Fruit fly (Drosophila melanogaster) whole organism, embryonic: ENCODE data around the gene zf30C.

Source experiments
- ATbp ChIP-seq: fragments of 200-800 bp; sonication (Bioruptor generic); optimal IDR thresholded peaks from 2 replicates; lab custom pipeline; 2017; ENCODE audit warnings: missing biosample characterization, mild to moderate bottlenecking, missing genetic modification characterization, missing genetic modification reagents
- BEAF-32 ChIP-seq: fragments of 200-800 bp; sonication (Bioruptor generic); optimal IDR thresholded peaks from 3 replicates; lab custom pipeline; 2017; ENCODE audit warnings: missing biosample characterization, missing genetic modification characterization, mild to moderate bottlenecking, moderate library complexity, missing genetic modification reagents
- CG10431 ChIP-seq: fragments of 200-800 bp; sonication (Bioruptor generic); optimal IDR thresholded peaks from 3 replicates; lab custom pipeline; 2018; ENCODE audit warnings: missing biosample characterization, mild to moderate bottlenecking, missing genetic modification characterization
- CG12236 ChIP-seq: fragments of 200-800 bp; sonication (Bioruptor generic); optimal IDR thresholded peaks from 2 replicates; lab custom pipeline; 2016; ENCODE audit warnings: missing biosample characterization, missing genetic modification characterization
- CG13123 ChIP-seq: fragments of 200-800 bp; sonication (Bioruptor generic); optimal IDR thresholded peaks from 2 replicates; lab custom pipeline; 2016; ENCODE audit warnings: missing biosample characterization, missing genetic modification characterization
- CG13287 ChIP-seq: fragments of 200-800 bp; sonication (Bioruptor generic); IDR thresholded peaks from 2 replicates; pipeline ENCODE4 v1.3.6; 2022; ENCODE audit warnings: missing biosample characterization, missing genetic modification characterization; ENCODE audit not compliant: partially characterized antibody
- CG13424 ChIP-seq: fragments of 200-800 bp; sonication (Bioruptor generic); optimal IDR thresholded peaks from 2 replicates; lab custom pipeline; 2019; ENCODE audit warnings: missing biosample characterization, mild to moderate bottlenecking, missing genetic modification characterization, moderate library complexity
- CG1529 ChIP-seq: fragments of 200-800 bp; sonication (Bioruptor generic); optimal IDR thresholded peaks from 3 replicates; lab custom pipeline; 2018; ENCODE audit warnings: missing biosample characterization, missing genetic modification characterization
- CG15514 ChIP-seq: fragments of 200-800 bp; sonication (Bioruptor generic); optimal IDR thresholded peaks from 3 replicates; lab custom pipeline; 2017; ENCODE audit warnings: missing biosample characterization, missing genetic modification characterization, mild to moderate bottlenecking, moderate library complexity, missing genetic modification reagents
- CG2116 ChIP-seq: fragments of 200-800 bp; sonication (Bioruptor generic); optimal IDR thresholded peaks from 3 replicates; lab custom pipeline; 2018; ENCODE audit warnings: missing biosample characterization, mild to moderate bottlenecking, missing genetic modification characterization
- CG2120 ChIP-seq: fragments of 200-800 bp; sonication (Bioruptor generic); optimal IDR thresholded peaks from 3 replicates; lab custom pipeline; 2016; ENCODE audit warnings: missing biosample characterization, missing genetic modification characterization
- CG3281 ChIP-seq: fragments of 200-800 bp; sonication (Bioruptor generic); optimal IDR thresholded peaks from 3 replicates; lab custom pipeline; 2017; ENCODE audit warnings: missing biosample characterization, mild to moderate bottlenecking, missing genetic modification characterization
- CG34376 ChIP-seq: fragments of 200-800 bp; sonication (Bioruptor generic); optimal IDR thresholded peaks from 2 replicates; lab custom pipeline; 2018; ENCODE audit warnings: missing biosample characterization, mild to moderate bottlenecking, missing genetic modification characterization
- CG43689 ChIP-seq: fragments of 200-800 bp; sonication (Bioruptor generic); IDR thresholded peaks from 2 replicates; pipeline ENCODE4 v1.3.6; 2022; ENCODE audit warnings: missing biosample characterization, missing genetic modification characterization
- CG4730 ChIP-seq: fragments of 200-800 bp; sonication (Bioruptor generic); IDR thresholded peaks from 2 replicates; pipeline ENCODE4 v1.3.6; 2022; ENCODE audit warnings: missing biosample characterization, missing genetic modification characterization
- CG8290 ChIP-seq, 3 experiments: fragments of 200-800 bp; sonication (Bioruptor generic); optimal IDR thresholded peaks; 2 replicates each; lab custom pipeline; 2016 to 2019; ENCODE audit warnings: missing biosample characterization in 3 of 3, missing genetic modification characterization in 3 of 3, mild to moderate bottlenecking in 2 of 3, moderate library complexity in 1 of 3
- CG9727 ChIP-seq: fragments of 200-800 bp; sonication (Bioruptor generic); optimal IDR thresholded peaks from 3 replicates; lab custom pipeline; 2017; ENCODE audit warnings: missing biosample characterization, mild to moderate bottlenecking, missing genetic modification characterization
- CG9797 ChIP-seq: fragments of 200-800 bp; sonication (Bioruptor generic); optimal IDR thresholded peaks from 3 replicates; lab custom pipeline; 2018; ENCODE audit warnings: missing biosample characterization, mild to moderate bottlenecking, missing genetic modification characterization
- CG9932 ChIP-seq: fragments of 200-800 bp; sonication (Bioruptor generic); IDR thresholded peaks from 2 replicates; pipeline ENCODE4 v1.3.6; 2022; ENCODE audit warnings: missing biosample characterization, missing genetic modification characterization
- CHES-1-like ChIP-seq: fragments of 200-800 bp; sonication (Bioruptor generic); optimal IDR thresholded peaks from 2 replicates; lab custom pipeline; 2016; ENCODE audit warnings: missing biosample characterization, missing genetic modification characterization
- D ChIP-seq, 2 experiments: fragments of 200-800 bp in 1 of 2; fragments of >200 bp in 1 of 2; sonication (Bioruptor generic) in 1 of 2; optimal IDR thresholded peaks; 2 replicates in 1 of 2; 3 replicates in 1 of 2; lab custom pipeline; 2017; ENCODE audit warnings: mild to moderate bottlenecking in 1 of 2, missing biosample characterization in 1 of 2, missing genetic modification characterization in 1 of 2, missing genetic modification reagents in 1 of 2
- Dek ChIP-seq: fragments of 200-800 bp; sonication (Bioruptor generic); optimal IDR thresholded peaks from 3 replicates; lab custom pipeline; 2019; ENCODE audit warnings: missing biosample characterization, mild to moderate bottlenecking, missing genetic modification characterization, moderate library complexity
- Dref ChIP-seq: fragments of 200-800 bp; sonication (Bioruptor generic); IDR thresholded peaks from 2 replicates; pipeline ENCODE4 v1.3.6; 2022; ENCODE audit warnings: missing biosample characterization, missing genetic modification characterization
- E2f2 ChIP-seq: fragments of 200-800 bp; sonication (Bioruptor generic); IDR thresholded peaks from 2 replicates; pipeline ENCODE4 v1.3.6; 2022; ENCODE audit warnings: missing biosample characterization, missing genetic modification characterization
- Ets97D ChIP-seq: fragments of 200-800 bp; sonication (Bioruptor generic); optimal IDR thresholded peaks from 3 replicates; lab custom pipeline; 2016; ENCODE audit warnings: missing biosample characterization, missing genetic modification characterization
- Hr3 ChIP-seq: fragments of 200-800 bp; sonication (Bioruptor generic); optimal IDR thresholded peaks from 3 replicates; lab custom pipeline; 2016; ENCODE audit warnings: missing biosample characterization, missing genetic modification characterization
- NC2α ChIP-seq: fragments of 200-800 bp; sonication (Bioruptor generic); optimal IDR thresholded peaks from 2 replicates; lab custom pipeline; 2016; ENCODE audit warnings: missing biosample characterization, missing genetic modification characterization
- Pdp1 ChIP-seq, 2 experiments: fragments of 200-800 bp; sonication (Bioruptor generic); optimal IDR thresholded peaks; 3 replicates each; lab custom pipeline; 2016; ENCODE audit warnings: missing biosample characterization in 2 of 2, missing genetic modification characterization in 2 of 2, mild to moderate bottlenecking in 1 of 2, moderate library complexity in 1 of 2
- Sox102F ChIP-seq: fragments of 200-800 bp; sonication (Bioruptor generic); optimal IDR thresholded peaks from 2 replicates; lab custom pipeline; 2018; ENCODE audit warnings: missing biosample characterization, mild to moderate bottlenecking, missing genetic modification characterization, moderate library complexity
- YL-1 ChIP-seq: fragments of 200-800 bp; sonication (Bioruptor generic); optimal IDR thresholded peaks from 3 replicates; lab custom pipeline; 2017; ENCODE audit warnings: missing biosample characterization, mild to moderate bottlenecking, missing genetic modification characterization
- bbx ChIP-seq: fragments of 200-800 bp; sonication (Bioruptor generic); IDR thresholded peaks from 2 replicates; pipeline ENCODE4 v1.3.6; 2022; ENCODE audit warnings: missing biosample characterization, missing genetic modification characterization; ENCODE audit not compliant: partially characterized antibody
- btn ChIP-seq: fragments of 200-800 bp; sonication (Bioruptor generic); optimal IDR thresholded peaks from 2 replicates; lab custom pipeline; 2016; ENCODE audit warnings: missing biosample characterization, missing genetic modification characterization
- cas ChIP-seq: fragments of 200-800 bp; sonication (Bioruptor generic); IDR thresholded peaks from 2 replicates; pipeline ENCODE4 v1.3.6; 2022; ENCODE audit warnings: missing biosample characterization, missing genetic modification characterization
- cato ChIP-seq: fragments of 200-800 bp; sonication (Bioruptor generic); optimal IDR thresholded peaks from 2 replicates; lab custom pipeline; 2016; ENCODE audit warnings: missing biosample characterization, missing genetic modification characterization, borderline replicate concordance
- eve ChIP-seq, 2 experiments: fragments of >200 bp; optimal IDR thresholded peaks; 2 replicates each; lab custom pipeline; 2017; ENCODE audit warnings: missing biosample characterization in 2 of 2, missing genetic modification characterization in 2 of 2
- ftz-f1 ChIP-seq: fragments of 200-800 bp; sonication (Bioruptor generic); optimal IDR thresholded peaks from 2 replicates; lab custom pipeline; 2016; ENCODE audit warnings: missing biosample characterization, missing genetic modification characterization
- gcm2 ChIP-seq: fragments of 200-800 bp; sonication (Bioruptor generic); optimal IDR thresholded peaks from 2 replicates; lab custom pipeline; 2016; ENCODE audit warnings: missing biosample characterization, missing genetic modification characterization
- gfzf ChIP-seq: fragments of 200-800 bp; sonication (Bioruptor generic); optimal IDR thresholded peaks from 2 replicates; lab custom pipeline; 2016; ENCODE audit warnings: missing biosample characterization, mild to moderate bottlenecking, missing genetic modification characterization, moderate library complexity
- gsb ChIP-seq: fragments of 200-800 bp; sonication (Bioruptor generic); IDR thresholded peaks from 2 replicates; pipeline ENCODE4 v1.3.6; 2022; ENCODE audit warnings: missing biosample characterization, missing genetic modification characterization
- gsb-n ChIP-seq: fragments of 200-800 bp; sonication (Bioruptor generic); optimal IDR thresholded peaks from 3 replicates; lab custom pipeline; 2018; ENCODE audit warnings: missing biosample characterization, mild to moderate bottlenecking, missing genetic modification characterization
- ind ChIP-seq: fragments of 200-800 bp; sonication (Bioruptor generic); optimal IDR thresholded peaks from 3 replicates; lab custom pipeline; 2016; ENCODE audit warnings: missing biosample characterization, missing genetic modification characterization
- inv ChIP-seq: fragments of 200-800 bp; sonication (Bioruptor generic); IDR thresholded peaks from 2 replicates; pipeline ENCODE4 v1.3.6; 2022; ENCODE audit warnings: missing biosample characterization, missing genetic modification characterization; ENCODE audit not compliant: partially characterized antibody
- lmd ChIP-seq: fragments of 200-800 bp; sonication (Bioruptor generic); IDR thresholded peaks from 2 replicates; pipeline ENCODE4 v1.3.6; 2022; ENCODE audit warnings: missing biosample characterization, missing genetic modification characterization
- pzg ChIP-seq: fragments of 200-800 bp; sonication (Bioruptor generic); optimal IDR thresholded peaks from 3 replicates; lab custom pipeline; 2018; ENCODE audit warnings: missing biosample characterization, mild to moderate bottlenecking, missing genetic modification characterization, moderate library complexity
- ranshi ChIP-seq: fragments of 200-800 bp; sonication (Bioruptor generic); IDR thresholded peaks from 2 replicates; pipeline ENCODE4 v1.3.6; 2022; ENCODE audit warnings: missing biosample characterization, missing genetic modification characterization
- stwl ChIP-seq: fragments of 200-800 bp; sonication (Bioruptor generic); optimal IDR thresholded peaks from 3 replicates; lab custom pipeline; 2018; ENCODE audit warnings: missing biosample characterization, mild to moderate bottlenecking, missing genetic modification characterization, moderate library complexity
- tx ChIP-seq: fragments of 200-800 bp; sonication (Bioruptor generic); optimal IDR thresholded peaks from 2 replicates; lab custom pipeline; 2016; ENCODE audit warnings: missing biosample characterization, missing genetic modification characterization
- wdn ChIP-seq: fragments of 200-800 bp; sonication (Bioruptor generic); IDR thresholded peaks from 2 replicates; pipeline ENCODE4 v1.3.6; 2022; ENCODE audit warnings: missing biosample characterization, missing genetic modification characterization
- zen ChIP-seq: fragments of 200-800 bp; sonication (Bioruptor generic); optimal IDR thresholded peaks from 3 replicates; lab custom pipeline; 2018; ENCODE audit warnings: missing biosample characterization, mild to moderate bottlenecking, missing genetic modification characterization, moderate library complexity
- zfh2 ChIP-seq: fragments of 200-800 bp; sonication (Bioruptor generic); optimal IDR thresholded peaks from 2 replicates; lab custom pipeline; 2016; ENCODE audit warnings: missing biosample characterization, missing genetic modification characterization

Gene zf30C

DNA sequence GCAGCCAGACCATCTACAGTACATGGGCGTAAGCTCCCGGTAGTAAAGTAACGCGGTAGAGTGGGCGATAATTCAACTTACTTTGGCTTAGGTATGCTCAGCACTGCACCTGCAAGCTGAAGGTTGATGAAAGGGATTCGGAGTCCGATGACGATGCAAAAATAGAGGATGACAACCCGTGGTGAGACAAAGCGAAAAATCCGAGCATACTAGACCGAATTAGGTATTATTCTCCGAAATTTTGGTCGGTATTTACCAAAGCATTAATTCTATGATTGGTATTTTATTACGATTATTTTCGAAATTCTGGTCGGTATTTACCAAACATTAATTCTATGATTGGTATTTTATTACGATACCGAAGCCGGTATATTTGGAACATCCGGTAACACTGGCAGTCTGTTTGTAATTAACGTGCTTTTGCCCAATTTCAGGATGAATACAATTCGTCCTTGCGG, 32.4 kb downstream of the zf30C start, which contains the start of gene CG4036 (continued):
- no peak for TF ChIP-seq Pdp1 (GFP tag; optimal IDR thresholded peaks at IDR 0.05; lab: Kevin White, UChicago)
- TF ChIP-seq CG9797, result peak; percentile 92
- TF ChIP-seq D (optimal IDR thresholded peaks at IDR 0.05; lab: Kevin White, UChicago), result peak; percentile 49
- no peak for TF ChIP-seq D (GFP tag; optimal IDR thresholded peaks at IDR 0.05; lab: Kevin White, UChicago)
- no peak for TF ChIP-seq btn (GFP tag; lab: Kevin White, UChicago)
- no peak for TF ChIP-seq tx (GFP tag; lab: Kevin White, UChicago)
- no peak for TF ChIP-seq gcm2 (GFP tag; lab: Kevin White, UChicago)
- TF ChIP-seq ATbp (GFP tag; lab: Kevin White, UChicago), result no peak
- TF ChIP-seq CHES-1-like (GFP tag; lab: Kevin White, UChicago), result peak; percentile 30
- TF ChIP-seq CG34376, result no peak
- TF ChIP-seq gsb (GFP tag; lab: Robert Waterston, UW), result no peak
- no peak for TF ChIP-seq Sox102F
- no peak for TF ChIP-seq Dek (tag; lab: Kevin White, UChicago)
- TF ChIP-seq CG8290 (GFP tag; optimal IDR thresholded peaks at IDR 0.05; lab: Kevin White, UChicago), result no peak
- peak in 1 of 2 experiments; percentile 54 for TF ChIP-seq CG8290 (tag; optimal IDR thresholded peaks at IDR 0.05; lab: Kevin White, UChicago)
- TF ChIP-seq ind (GFP tag; lab: Kevin White, UChicago), result no peak
- no peak for TF ChIP-seq wdn (GFP tag; lab: Robert Waterston, UW)
- TF ChIP-seq CG13424 (tag; lab: Kevin White, UChicago), result no peak
- no peak for TF ChIP-seq CG12236
- TF ChIP-seq CG2120 (GFP tag; lab: Kevin White, UChicago), result no peak
- peak; percentile 59 for TF ChIP-seq CG13287 (GFP tag; lab: Robert Waterston, UW)
- peak; percentile 46 for TF ChIP-seq ftz-f1
- no peak for TF ChIP-seq inv
- TF ChIP-seq eve (GFP tag; optimal IDR thresholded peaks at IDR 0.05; lab: Kevin White, UChicago), result no peak
- TF ChIP-seq NC2α (GFP tag; lab: Kevin White, UChicago), result no peak
- no peak for TF ChIP-seq CG9727 (GFP tag; lab: Kevin White, UChicago)

DNA sequence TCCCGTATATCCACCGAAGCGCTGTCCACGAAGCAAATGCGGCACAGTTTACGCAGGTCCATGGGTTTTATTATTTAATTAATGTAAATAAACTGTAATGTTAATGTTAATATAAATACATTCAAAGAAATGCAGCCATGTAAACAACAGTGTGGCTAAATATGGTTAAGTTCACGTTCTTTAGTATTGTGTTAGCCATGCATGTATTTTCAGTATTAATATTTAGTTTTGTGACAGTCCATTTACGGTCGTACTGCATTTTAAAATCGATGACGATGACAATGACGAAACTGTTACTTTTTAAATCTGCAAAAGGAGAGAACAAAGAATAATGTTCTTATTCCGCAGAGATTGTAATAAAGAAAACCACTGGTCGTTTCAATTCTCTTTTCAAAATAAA, 34.8 kb downstream of the zf30C start, which contains the start of gene CG13123:
Gene CG13123, minus strand, starts transcription at position 163 of the 400 bp plus-strand sequence.
- no peak for TF ChIP-seq CG1529 (GFP tag; lab: Kevin White, UChicago)
- TF ChIP-seq CG9797, result peak; percentile 72
- TF ChIP-seq CG43689 (GFP tag; lab: Robert Waterston, UW), result no peak
- TF ChIP-seq gfzf (GFP tag; lab: Kevin White, UChicago), result peak; percentile 83
- TF ChIP-seq cas (GFP tag; lab: Robert Waterston, UW), result no peak
- no peak for TF ChIP-seq lmd (GFP tag; lab: Robert Waterston, UW)
- TF ChIP-seq cato (GFP tag; lab: Kevin White, UChicago), result no peak
- peak; percentile 46 for TF ChIP-seq Ets97D (GFP tag; lab: Kevin White, UChicago)
- TF ChIP-seq CG10431 (GFP tag; lab: Kevin White, UChicago), result peak; percentile 36
- TF ChIP-seq YL-1 (GFP tag; lab: Kevin White, UChicago), result peak; percentile 40
- peak; percentile 83 for TF ChIP-seq pzg
- no peak for TF ChIP-seq Hr3 (GFP tag; lab: Kevin White, UChicago)
- TF ChIP-seq ranshi (GFP tag; lab: Robert Waterston, UW), result no peak
- no peak for TF ChIP-seq CG9932 (GFP tag; lab: Robert Waterston, UW)
- no peak for TF ChIP-seq CG13123
- peak; percentile 39 for TF ChIP-seq CG15514 (GFP tag; lab: Kevin White, UChicago)
- peak; percentile 63 for TF ChIP-seq E2f2
- peak; percentile 18 for TF ChIP-seq gsb-n (tag; lab: Kevin White, UChicago)
- peak; percentile 19 for TF ChIP-seq zen (tag; lab: Kevin White, UChicago)
- no peak for TF ChIP-seq CG4730
- no peak for TF ChIP-seq CG3281 (GFP tag; lab: Kevin White, UChicago)
- TF ChIP-seq Dref (GFP tag; lab: Robert Waterston, UW), result peak; percentile 71
- peak; percentile 97 for TF ChIP-seq stwl (tag; lab: Kevin White, UChicago)
- peak; percentile 81 for TF ChIP-seq CG2116 (GFP tag; lab: Kevin White, UChicago)
- peak; percentile 37; the same call in 1 of the 2 replicates for TF ChIP-seq bbx (GFP tag; lab: Robert Waterston, UW)
- peak; percentile 33 for TF ChIP-seq BEAF-32
- no peak for TF ChIP-seq ind (GFP tag; lab: Kevin White, UChicago)
- no peak for TF ChIP-seq zfh2 (GFP tag; lab: Kevin White, UChicago)
